Fruit fly (Drosophila melanogaster) whole organism, embryonic: ENCODE data around the gene Cpr97Ea.
A peak's percentile ranks its signal among the peaks of the same experiment; 100 is the strongest.

ENCODE experiments used
- Atf3 ChIP-seq: fragments of 200-800 bp; sonication (Bioruptor generic); optimal IDR thresholded peaks from 3 replicates; lab custom pipeline; 2016; ENCODE audit warnings: missing biosample characterization, missing genetic modification characterization
- CG12299 ChIP-seq: fragments of 200-800 bp; sonication (Bioruptor generic); optimal IDR thresholded peaks from 2 replicates; lab custom pipeline; 2018; ENCODE audit warnings: missing biosample characterization, mild to moderate bottlenecking, missing genetic modification characterization
- CG12769 ChIP-seq: fragments of 200-800 bp; sonication (Bioruptor generic); optimal IDR thresholded peaks from 2 replicates; lab custom pipeline; 2019; ENCODE audit warnings: missing biosample characterization, mild to moderate bottlenecking, missing genetic modification characterization, moderate library complexity
- CG14441 ChIP-seq: fragments of 200-800 bp; sonication (Bioruptor generic); IDR thresholded peaks from 2 replicates; pipeline ENCODE4 v1.3.6; 2022; ENCODE audit warnings: missing biosample characterization, missing genetic modification characterization
- CG14667 ChIP-seq: fragments of 200-800 bp; sonication (Bioruptor generic); IDR thresholded peaks from 2 replicates; pipeline ENCODE4 v1.3.6; 2022; ENCODE audit warnings: missing biosample characterization, missing genetic modification characterization
- CG15269 ChIP-seq: fragments of 200-800 bp; sonication (Bioruptor generic); optimal IDR thresholded peaks from 2 replicates; lab custom pipeline; 2018; ENCODE audit warnings: missing biosample characterization, mild to moderate bottlenecking, missing genetic modification characterization, moderate library complexity
- CG18011 ChIP-seq: fragments of 200-800 bp; sonication (Bioruptor generic); optimal IDR thresholded peaks from 2 replicates; lab custom pipeline; 2017; ENCODE audit warnings: missing biosample characterization, missing genetic modification characterization, mild to moderate bottlenecking, moderate library complexity, missing genotype
- CG2116 ChIP-seq: fragments of 200-800 bp; sonication (Bioruptor generic); optimal IDR thresholded peaks from 3 replicates; lab custom pipeline; 2018; ENCODE audit warnings: missing biosample characterization, mild to moderate bottlenecking, missing genetic modification characterization
- CG31388 ChIP-seq: fragments of 200-800 bp; sonication (Bioruptor generic); optimal IDR thresholded peaks from 2 replicates; lab custom pipeline; 2016; ENCODE audit warnings: missing biosample characterization, missing genetic modification characterization
- CG3838 ChIP-seq: fragments of 200-800 bp; sonication (Bioruptor generic); optimal IDR thresholded peaks from 3 replicates; lab custom pipeline; 2016; ENCODE audit warnings: missing biosample characterization, missing genetic modification characterization
- CG4424 ChIP-seq: fragments of 200-800 bp; sonication (Bioruptor generic); optimal IDR thresholded peaks from 3 replicates; lab custom pipeline; 2016; ENCODE audit warnings: missing biosample characterization, missing genetic modification characterization
- CG6813 ChIP-seq: fragments of 200-800 bp; sonication (Bioruptor generic); optimal IDR thresholded peaks from 2 replicates; lab custom pipeline; 2017; ENCODE audit warnings: missing biosample characterization, missing genetic modification characterization, mild to moderate bottlenecking, moderate library complexity, missing genetic modification reagents
- CG7271 ChIP-seq: fragments of 200-800 bp; sonication (Bioruptor generic); optimal IDR thresholded peaks from 2 replicates; lab custom pipeline; 2018; ENCODE audit warnings: missing biosample characterization, mild to moderate bottlenecking, missing genetic modification characterization, moderate library complexity
- CG8765 ChIP-seq: fragments of 200-800 bp; sonication (Bioruptor generic); IDR thresholded peaks from 2 replicates; pipeline ENCODE4 v1.3.6; 2022; ENCODE audit warnings: missing biosample characterization, missing genetic modification characterization
- CG9797 ChIP-seq: fragments of 200-800 bp; sonication (Bioruptor generic); optimal IDR thresholded peaks from 3 replicates; lab custom pipeline; 2018; ENCODE audit warnings: missing biosample characterization, mild to moderate bottlenecking, missing genetic modification characterization
- Camta ChIP-seq: fragments of 200-800 bp; sonication (Bioruptor generic); optimal IDR thresholded peaks from 2 replicates; lab custom pipeline; 2016; ENCODE audit warnings: missing biosample characterization, missing genetic modification characterization
- D19B ChIP-seq: fragments of 200-800 bp; sonication (Bioruptor generic); optimal IDR thresholded peaks from 2 replicates; lab custom pipeline; 2017; ENCODE audit warnings: missing biosample characterization, mild to moderate bottlenecking, missing genetic modification characterization
- Drgx ChIP-seq: fragments of 200-800 bp; sonication (Bioruptor generic); IDR thresholded peaks from 2 replicates; pipeline ENCODE4 v1.3.6; 2022; ENCODE audit warnings: missing biosample characterization, missing genetic modification characterization
- Elba2 ChIP-seq: fragments of 200-800 bp; sonication (Bioruptor generic); optimal IDR thresholded peaks from 3 replicates; lab custom pipeline; 2016; ENCODE audit warnings: missing biosample characterization, missing genetic modification characterization
- Hey ChIP-seq: fragments of 200-800 bp; sonication (Bioruptor generic); optimal IDR thresholded peaks from 3 replicates; lab custom pipeline; 2018; ENCODE audit warnings: missing biosample characterization, mild to moderate bottlenecking, missing genetic modification characterization
- HmgZ ChIP-seq: fragments of 200-800 bp; sonication (Bioruptor generic); optimal IDR thresholded peaks from 2 replicates; lab custom pipeline; 2018; ENCODE audit warnings: missing biosample characterization, mild to moderate bottlenecking, missing genetic modification characterization
- Hr78 ChIP-seq, 2 experiments: fragments of 200-800 bp in 1 of 2; fragments of >200 bp in 1 of 2; sonication (Bioruptor generic) in 1 of 2; optimal IDR thresholded peaks; 2 replicates each; lab custom pipeline; 2017 to 2019; ENCODE audit warnings: missing biosample characterization in 2 of 2, missing genetic modification characterization in 2 of 2, mild to moderate bottlenecking in 1 of 2, moderate library complexity in 1 of 2
- TFAM ChIP-seq: fragments of 200-800 bp; sonication (Bioruptor generic); optimal IDR thresholded peaks from 2 replicates; lab custom pipeline; 2017; ENCODE audit warnings: missing biosample characterization, missing genetic modification characterization, inconsistent platforms
- cad ChIP-seq: fragments of >200 bp; optimal IDR thresholded peaks from 2 replicates; lab custom pipeline; 2017; ENCODE audit warnings: missing biosample characterization, missing genetic modification characterization
- croc ChIP-seq: fragments of 200-800 bp; sonication (Bioruptor generic); conservative IDR thresholded peaks from 3 replicates; pipeline ENCODE4 v1.3.6; 2022; ENCODE audit warnings: missing biosample characterization, missing genetic modification characterization
- crol ChIP-seq: fragments of 200-800 bp; sonication (Bioruptor generic); IDR thresholded peaks from 2 replicates; pipeline ENCODE4 v1.3.6; 2022; ENCODE audit warnings: missing biosample characterization, missing genetic modification characterization
- dan ChIP-seq: fragments of 200-800 bp; sonication (Bioruptor generic); IDR thresholded peaks from 2 replicates; pipeline ENCODE4 v1.3.6; 2022; ENCODE audit warnings: missing biosample characterization, missing genetic modification characterization
- dimm ChIP-seq: fragments of 200-800 bp; sonication (Bioruptor generic); IDR thresholded peaks from 2 replicates; pipeline ENCODE4 v1.3.6; 2022; ENCODE audit warnings: missing biosample characterization, missing genetic modification characterization
- ems ChIP-seq: fragments of 200-800 bp; sonication (Bioruptor generic); optimal IDR thresholded peaks from 3 replicates; lab custom pipeline; 2016; ENCODE audit warnings: missing biosample characterization, missing genetic modification characterization
- en ChIP-seq: fragments of 200-800 bp; sonication (Bioruptor generic); optimal IDR thresholded peaks from 2 replicates; lab custom pipeline; 2016; ENCODE audit warnings: missing biosample characterization, missing genetic modification characterization
- gce ChIP-seq: fragments of 200-800 bp; sonication (Bioruptor generic); IDR thresholded peaks from 3 replicates; pipeline ENCODE4 v1.3.6; 2022; ENCODE audit warnings: missing biosample characterization, missing genetic modification characterization
- gem ChIP-seq: fragments of 200-800 bp; sonication (Bioruptor generic); optimal IDR thresholded peaks from 2 replicates; lab custom pipeline; 2019; ENCODE audit warnings: missing biosample characterization, mild to moderate bottlenecking, missing genetic modification characterization, moderate library complexity
- kay ChIP-seq: fragments of 200-800 bp; sonication (Bioruptor generic); optimal IDR thresholded peaks from 2 replicates; lab custom pipeline; 2016; ENCODE audit warnings: missing biosample characterization, missing genetic modification characterization
- kni ChIP-seq: fragments of 200-800 bp; sonication (Bioruptor generic); optimal IDR thresholded peaks from 3 replicates; lab custom pipeline; 2017; ENCODE audit warnings: mild to moderate bottlenecking, missing biosample characterization, missing genetic modification reagents, missing genetic modification characterization
- lov ChIP-seq, 2 experiments: fragments of 200-800 bp in 1 of 2; fragments of >200 bp in 1 of 2; sonication (Bioruptor generic) in 1 of 2; IDR thresholded peaks in 1 of 2; optimal IDR thresholded peaks in 1 of 2; 2 replicates in 1 of 2; 3 replicates in 1 of 2; pipeline versions ENCODE4 v1.3.6 to Lab custom; 2017 to 2022; ENCODE audit warnings: missing biosample characterization in 1 of 2, missing genetic modification characterization in 1 of 2
- nmo ChIP-seq: fragments of 200-800 bp; sonication (Bioruptor generic); optimal IDR thresholded peaks from 2 replicates; lab custom pipeline; 2018; ENCODE audit warnings: missing biosample characterization, mild to moderate bottlenecking, missing genetic modification characterization, moderate library complexity
- pita ChIP-seq: fragments of 200-800 bp; sonication (Bioruptor generic); optimal IDR thresholded peaks from 2 replicates; lab custom pipeline; 2017; ENCODE audit warnings: missing biosample characterization, mild to moderate bottlenecking, missing genetic modification characterization
- prd ChIP-seq, 3 experiments: fragments of >200 bp in 2 of 3; fragments of 200-800 bp in 1 of 3; sonication (Bioruptor generic) in 1 of 3; optimal IDR thresholded peaks in 2 of 3; IDR thresholded peaks in 1 of 3; 2 replicates in 2 of 3; 3 replicates in 1 of 3; pipeline versions ENCODE4 v1.3.6 to Lab custom; 2017 to 2022; ENCODE audit warnings: missing biosample characterization in 1 of 3, missing genetic modification characterization in 1 of 3
- run ChIP-seq: fragments of 200-800 bp; sonication (Bioruptor generic); optimal IDR thresholded peaks from 3 replicates; lab custom pipeline; 2018; ENCODE audit warnings: missing biosample characterization, mild to moderate bottlenecking, missing genetic modification characterization
- ssp ChIP-seq: fragments of 200-800 bp; sonication (Bioruptor generic); IDR thresholded peaks from 2 replicates; pipeline ENCODE4 v1.3.6; 2022; ENCODE audit warnings: missing biosample characterization, missing genetic modification characterization
- usp ChIP-seq: fragments of >200 bp; optimal IDR thresholded peaks from 2 replicates; lab custom pipeline; 2017; ENCODE audit warnings: missing biosample characterization, missing genetic modification characterization
- vvl ChIP-seq: fragments of 200-800 bp; sonication (Bioruptor generic); IDR thresholded peaks from 2 replicates; pipeline ENCODE4 v1.3.6; 2022; ENCODE audit warnings: missing biosample characterization, missing genetic modification characterization
- wor ChIP-seq: fragments of 200-800 bp; sonication (Bioruptor generic); IDR thresholded peaks from 2 replicates; pipeline ENCODE4 v1.3.6; 2022; ENCODE audit warnings: missing biosample characterization, missing genetic modification characterization
- zen ChIP-seq: fragments of 200-800 bp; sonication (Bioruptor generic); optimal IDR thresholded peaks from 3 replicates; lab custom pipeline; 2018; ENCODE audit warnings: missing biosample characterization, mild to moderate bottlenecking, missing genetic modification characterization, moderate library complexity
- zen2 ChIP-seq: fragments of 200-800 bp; sonication (Bioruptor generic); IDR thresholded peaks from 3 replicates; pipeline ENCODE4 v1.3.6; 2022; ENCODE audit warnings: missing biosample characterization, missing genetic modification characterization; ENCODE audit not compliant: partially characterized antibody
- zf30C ChIP-seq: fragments of 200-800 bp; sonication (Bioruptor generic); optimal IDR thresholded peaks from 3 replicates; lab custom pipeline; 2018; ENCODE audit warnings: missing biosample characterization, mild to moderate bottlenecking, missing genetic modification characterization

The Cpr97Ea gene

DNA sequence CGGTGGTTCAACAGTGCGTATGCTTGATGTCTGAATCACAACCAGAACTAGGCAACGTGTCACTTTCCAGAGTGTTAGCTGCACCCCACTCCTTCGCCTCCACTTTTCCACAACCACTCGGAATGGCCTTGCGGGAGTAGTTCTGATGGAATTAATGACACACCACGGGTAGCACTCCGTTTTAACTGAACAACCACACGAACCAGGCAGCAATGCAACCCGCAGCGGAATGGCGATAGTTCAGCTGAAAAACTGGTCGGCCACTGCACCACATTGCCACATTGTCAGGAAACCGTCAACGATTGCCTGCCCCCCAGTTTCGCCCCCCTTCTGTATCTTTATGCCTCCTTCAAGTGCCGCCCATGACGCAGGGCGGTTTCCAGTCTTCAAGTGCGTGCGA lies at the start of gene Cpr97Ea:
Gene Cpr97Ea, minus strand, starts transcription at position 230 of the 400 bp plus-strand sequence.
- TF ChIP-seq CG3838 (GFP tag; lab: Kevin White, UChicago) = no peak
- TF ChIP-seq CG12769 (tag; lab: Kevin White, UChicago) = no peak
- TF ChIP-seq usp (GFP tag; lab: Kevin White, UChicago) = no peak
- TF ChIP-seq kni = no peak
- TF ChIP-seq gce (GFP tag; lab: Robert Waterston, UW) = no peak
- no peak for TF ChIP-seq croc (GFP tag; lab: Robert Waterston, UW)
- no peak for TF ChIP-seq cad
- no peak for TF ChIP-seq zf30C
- TF ChIP-seq CG15269 (tag; lab: Kevin White, UChicago) = no peak

DNA sequence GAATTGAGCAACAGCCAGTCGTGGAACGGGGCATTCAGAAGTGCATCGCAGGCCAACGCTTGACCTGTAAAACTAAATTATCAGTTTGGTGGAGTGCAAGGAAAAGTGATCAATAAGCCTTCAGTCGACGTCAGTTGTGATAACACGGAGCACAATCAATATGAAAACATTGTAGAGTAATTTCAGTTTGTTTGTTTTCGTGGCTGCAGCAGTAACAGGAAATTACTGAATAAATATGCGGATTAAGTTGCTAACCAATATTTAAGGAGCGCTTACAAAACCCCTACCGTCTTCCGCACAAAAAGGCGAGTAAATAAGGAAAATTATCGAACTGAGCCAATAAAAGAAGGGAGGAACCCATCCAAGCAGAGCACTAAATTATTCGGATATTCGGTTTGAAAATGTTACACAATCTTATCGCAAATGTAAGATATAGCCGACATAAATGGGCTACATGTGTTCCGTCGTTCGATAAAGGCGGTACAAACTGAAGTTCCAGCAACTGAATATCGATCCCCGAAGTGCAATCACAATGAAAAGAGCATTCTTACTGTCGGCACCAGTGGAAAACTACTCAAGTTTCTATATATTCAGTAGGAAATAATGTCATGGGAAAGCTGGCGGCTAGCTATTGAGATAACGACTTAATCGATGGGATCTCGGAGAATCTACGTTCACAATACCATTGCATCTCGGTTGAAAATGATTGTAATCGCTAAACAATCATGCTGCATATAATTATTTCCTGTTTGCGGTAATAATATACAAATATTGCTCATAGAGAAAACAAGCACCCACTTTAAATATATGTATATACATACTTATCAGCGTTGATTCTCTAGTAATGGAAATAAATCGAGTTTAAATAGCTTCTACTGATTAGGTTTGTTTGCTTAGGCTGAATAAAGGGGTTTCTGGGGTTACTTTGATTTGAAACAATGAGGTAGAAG lies 48.4 kb upstream of the Cpr97Ea start:
- TF ChIP-seq wor (GFP tag; lab: Robert Waterston, UW) (no peak), Hr78 (GFP tag; optimal IDR thresholded peaks at IDR 0.05; lab: Kevin White, UChicago) (peak in 1 of 2 experiments; percentile 55), Elba2 (GFP tag; lab: Kevin White, UChicago) (no peak), Hey (tag; lab: Kevin White, UChicago) (no peak), crol (GFP tag; lab: Robert Waterston, UW) (no peak), CG12299 (peak; percentile 51), en (GFP tag; lab: Kevin White, UChicago) (peak; percentile 46), zen2 (GFP tag; lab: Robert Waterston, UW) (no peak), CG9797 (GFP tag; lab: Kevin White, UChicago) (peak; percentile 1), dan (GFP tag; lab: Robert Waterston, UW) (no peak), TFAM (GFP tag; lab: Kevin White, UChicago) (peak; percentile 14), dimm (GFP tag; lab: Robert Waterston, UW) (no peak), CG2116 (peak; percentile 55), CG8765 (GFP tag; lab: Robert Waterston, UW) (no peak), ems (GFP tag; lab: Kevin White, UChicago) (peak; percentile 32), Atf3 (GFP tag; lab: Kevin White, UChicago) (peak; percentile 70), CG7271 (tag; lab: Kevin White, UChicago) (peak; percentile 52), run (tag; lab: Kevin White, UChicago) (peak; percentile 30), CG6813 (GFP tag; lab: Kevin White, UChicago) (peak; percentile 88), CG14441 (GFP tag; lab: Robert Waterston, UW) (peak; percentile 34; the same call in 1 of the 2 replicates), D19B (GFP tag; lab: Kevin White, UChicago) (no peak), Drgx (GFP tag; lab: Robert Waterston, UW) (no peak), CG14667 (GFP tag; lab: Robert Waterston, UW) (no peak), prd (optimal IDR thresholded peaks at IDR 0.05; lab: Kevin White, UChicago) (no peak), prd (GFP tag; IDR thresholded peaks at IDR 0.05; lab: Robert Waterston, UW) (peak; percentile 60), gem (tag; lab: Kevin White, UChicago) (peak; percentile 74), Camta (peak; percentile 71), kay (GFP tag; lab: Kevin White, UChicago) (peak; percentile 28), vvl (GFP tag; lab: Robert Waterston, UW) (peak; percentile 43; the same call in 1 of the 2 replicates), gce (GFP tag; lab: Robert Waterston, UW) (no peak), zen (tag; lab: Kevin White, UChicago) (peak; percentile 75), nmo (GFP tag; lab: Kevin White, UChicago) (peak; percentile 27), pita (GFP tag; lab: Kevin White, UChicago) (no peak), HmgZ (peak; percentile 43), CG4424 (peak; percentile 47), CG31388 (GFP tag; lab: Kevin White, UChicago) (no peak), ssp (GFP tag; lab: Robert Waterston, UW) (0 out of 2 replicates have a peak, but pooled peaks have one; percentile 20), CG18011 (GFP tag; lab: Kevin White, UChicago) (peak; percentile 8), lov (optimal IDR thresholded peaks at IDR 0.05; lab: Kevin White, UChicago) (no peak), lov (GFP tag; IDR thresholded peaks at IDR 0.05; lab: Robert Waterston, UW) (peak; percentile 70; the same call in 1 of the 3 replicates)
